Fruit fly (Drosophila melanogaster) whole organism, prepupa: ENCODE data around the gene mesh.

Experiments
- Blimp-1 ChIP-seq: fragments of 200-800 bp; sonication (Bioruptor generic); optimal IDR thresholded peaks from 3 replicates; lab custom pipeline; 2017; ENCODE audit warnings: missing biosample characterization, missing genetic modification characterization, mild to moderate bottlenecking, moderate library complexity, missing genetic modification reagents
- CG10631 ChIP-seq: fragments of 200-800 bp; sonication (Bioruptor generic); optimal IDR thresholded peaks from 2 replicates; lab custom pipeline; 2016; ENCODE audit warnings: missing biosample characterization, missing genetic modification characterization
- CG11294 ChIP-seq: fragments of 200-800 bp; sonication (Bioruptor generic); IDR thresholded peaks from 2 replicates; pipeline ENCODE4 v1.3.6; 2022; ENCODE audit warnings: missing biosample characterization, missing genetic modification characterization
- CG11762 ChIP-seq: fragments of 200-800 bp; sonication (Bioruptor generic); optimal IDR thresholded peaks from 3 replicates; lab custom pipeline; 2016; ENCODE audit warnings: missing biosample characterization, missing genetic modification characterization; ENCODE audit not compliant: insufficient read depth
- CG11902 ChIP-seq: fragments of 200-800 bp; sonication (Bioruptor generic); optimal IDR thresholded peaks from 3 replicates; lab custom pipeline; 2016; ENCODE audit warnings: missing biosample characterization, missing genetic modification characterization
- CG15336 ChIP-seq: fragments of 200-800 bp; sonication (Bioruptor generic); IDR thresholded peaks from 2 replicates; pipeline ENCODE4 v1.3.6; 2022; ENCODE audit warnings: missing biosample characterization, missing genetic modification characterization
- CG1621 ChIP-seq: fragments of 200-800 bp; sonication (Bioruptor generic); optimal IDR thresholded peaks from 3 replicates; lab custom pipeline; 2018; ENCODE audit warnings: missing biosample characterization, mild to moderate bottlenecking, missing genetic modification characterization
- CG16779 ChIP-seq: fragments of 200-800 bp; sonication (Bioruptor generic); optimal IDR thresholded peaks from 3 replicates; lab custom pipeline; 2017; ENCODE audit warnings: missing biosample characterization, mild to moderate bottlenecking, missing genetic modification characterization
- CG3032 ChIP-seq: fragments of 200-800 bp; optimal IDR thresholded peaks from 2 replicates; lab custom pipeline; 2019; ENCODE audit warnings: missing biosample characterization, mild to moderate bottlenecking, missing genetic modification characterization, moderate library complexity
- CG32006 ChIP-seq: fragments of 200-800 bp; sonication (Bioruptor generic); optimal IDR thresholded peaks from 3 replicates; lab custom pipeline; 2017; ENCODE audit warnings: missing biosample characterization, mild to moderate bottlenecking, missing genetic modification characterization
- CG3919 ChIP-seq: fragments of 200-800 bp; sonication (Bioruptor generic); optimal IDR thresholded peaks from 3 replicates; lab custom pipeline; 2016; ENCODE audit warnings: missing biosample characterization, missing genetic modification characterization
- CG6792 ChIP-seq: fragments of 200-800 bp; sonication (Bioruptor generic); optimal IDR thresholded peaks from 3 replicates; lab custom pipeline; 2016; ENCODE audit warnings: missing biosample characterization, missing genetic modification characterization
- CG6808 ChIP-seq: fragments of 200-800 bp; sonication (Bioruptor generic); optimal IDR thresholded peaks from 3 replicates; lab custom pipeline; 2017; ENCODE audit warnings: missing biosample characterization, missing genetic modification characterization, mild to moderate bottlenecking, moderate library complexity, missing genetic modification reagents
- CG6854 ChIP-seq: fragments of 200-800 bp; sonication (Bioruptor generic); optimal IDR thresholded peaks from 2 replicates; lab custom pipeline; 2017; ENCODE audit warnings: missing biosample characterization, mild to moderate bottlenecking, missing genetic modification characterization
- CG7368 ChIP-seq: fragments of 200-800 bp; sonication (Bioruptor generic); optimal IDR thresholded peaks from 3 replicates; lab custom pipeline; 2016; ENCODE audit warnings: missing biosample characterization, missing genetic modification characterization
- CG8319 ChIP-seq: fragments of 200-800 bp; sonication (Bioruptor generic); optimal IDR thresholded peaks from 3 replicates; lab custom pipeline; 2016; ENCODE audit warnings: missing biosample characterization, missing genetic modification characterization
- Eip75B ChIP-seq: fragments of 200-800 bp; sonication (Bioruptor generic); optimal IDR thresholded peaks from 3 replicates; lab custom pipeline; 2016; ENCODE audit warnings: missing biosample characterization, missing genetic modification characterization
- Eip93F ChIP-seq: fragments of 200-800 bp; sonication (Bioruptor generic); optimal IDR thresholded peaks from 2 replicates; lab custom pipeline; 2016; ENCODE audit warnings: missing biosample characterization, mild to moderate bottlenecking, missing genetic modification characterization
- Hr38 ChIP-seq: sonication (Bioruptor generic); optimal IDR thresholded peaks from 2 replicates; lab custom pipeline; 2016; ENCODE audit warnings: missing biosample characterization, missing genetic modification characterization
- Hr39 ChIP-seq: fragments of 200-800 bp; sonication (Bioruptor generic); optimal IDR thresholded peaks from 2 replicates; lab custom pipeline; 2016; ENCODE audit warnings: missing biosample characterization, missing genetic modification characterization
- Hr4 ChIP-seq: fragments of 200-800 bp; sonication (Bioruptor generic); optimal IDR thresholded peaks from 3 replicates; lab custom pipeline; 2016; ENCODE audit warnings: missing biosample characterization, missing genetic modification characterization
- Lpt ChIP-seq: fragments of 200-800 bp; sonication (Bioruptor generic); optimal IDR thresholded peaks from 3 replicates; lab custom pipeline; 2016; ENCODE audit warnings: missing biosample characterization, missing genetic modification characterization
- OdsH ChIP-seq: fragments of 200-800 bp; sonication (Bioruptor generic); optimal IDR thresholded peaks from 3 replicates; lab custom pipeline; 2016; ENCODE audit warnings: missing biosample characterization, missing genetic modification characterization
- Smox ChIP-seq: fragments of 200-800 bp; sonication (Bioruptor generic); optimal IDR thresholded peaks from 3 replicates; lab custom pipeline; 2016; ENCODE audit warnings: missing biosample characterization, missing genetic modification characterization
- Sox102F ChIP-seq: fragments of 200-800 bp; sonication (Bioruptor generic); optimal IDR thresholded peaks from 2 replicates; lab custom pipeline; 2016; ENCODE audit warnings: missing biosample characterization, mild to moderate bottlenecking, missing genetic modification characterization
- Sox14 ChIP-seq: fragments of 200-800 bp; sonication (Bioruptor generic); optimal IDR thresholded peaks from 3 replicates; lab custom pipeline; 2016; ENCODE audit warnings: missing biosample characterization, missing genetic modification characterization
- Sox15 ChIP-seq: fragments of 200-800 bp; sonication (Bioruptor generic); optimal IDR thresholded peaks from 3 replicates; lab custom pipeline; 2016; ENCODE audit warnings: missing biosample characterization, missing genetic modification characterization
- cyc ChIP-seq: fragments of 200-800 bp; sonication (Bioruptor generic); optimal IDR thresholded peaks from 3 replicates; lab custom pipeline; 2016; ENCODE audit warnings: missing biosample characterization, missing genetic modification characterization
- dac ChIP-seq: fragments of 200-800 bp; sonication (Bioruptor generic); optimal IDR thresholded peaks from 2 replicates; lab custom pipeline; 2017; ENCODE audit warnings: missing biosample characterization, mild to moderate bottlenecking, missing genetic modification characterization
- dsx ChIP-seq: fragments of 200-800 bp; optimal IDR thresholded peaks from 3 replicates; lab custom pipeline; 2019; ENCODE audit warnings: missing biosample characterization, mild to moderate bottlenecking, missing genetic modification characterization, moderate library complexity; ENCODE audit not compliant: poor library complexity, severe bottlenecking
- eg ChIP-seq: fragments of 200-800 bp; sonication (Bioruptor generic); IDR thresholded peaks from 3 replicates; pipeline ENCODE4 v1.3.6; 2022; ENCODE audit warnings: missing biosample characterization, missing genetic modification characterization
- fd59A ChIP-seq: fragments of 200-800 bp; sonication (Bioruptor generic); optimal IDR thresholded peaks from 2 replicates; lab custom pipeline; 2017; ENCODE audit warnings: missing biosample characterization, mild to moderate bottlenecking, missing genetic modification characterization, missing genetic modification reagents
- fkh ChIP-seq: fragments of 200-800 bp; sonication (Bioruptor generic); optimal IDR thresholded peaks from 3 replicates; lab custom pipeline; 2017; ENCODE audit warnings: missing biosample characterization, mild to moderate bottlenecking, missing genetic modification characterization, moderate library complexity
- lz ChIP-seq: fragments of 200-800 bp; sonication (Bioruptor generic); optimal IDR thresholded peaks from 3 replicates; lab custom pipeline; 2016; ENCODE audit warnings: missing biosample characterization, missing genetic modification characterization
- net ChIP-seq: fragments of 200-800 bp; sonication (Bioruptor generic); optimal IDR thresholded peaks from 3 replicates; lab custom pipeline; 2016; ENCODE audit warnings: missing biosample characterization, missing genetic modification characterization
- salr ChIP-seq, 2 experiments: fragments of 200-800 bp; sonication (Bioruptor generic); optimal IDR thresholded peaks; 3 replicates each; lab custom pipeline; 2016 to 2018; ENCODE audit warnings: missing biosample characterization in 2 of 2, missing genetic modification characterization in 2 of 2, mild to moderate bottlenecking in 1 of 2
- spab ChIP-seq: fragments of 200-800 bp; sonication (Bioruptor generic); optimal IDR thresholded peaks from 2 replicates; lab custom pipeline; 2017; ENCODE audit warnings: missing biosample characterization, mild to moderate bottlenecking, missing genetic modification characterization, missing genetic modification reagents
- ss ChIP-seq, 2 experiments: fragments of 200-800 bp; sonication (Bioruptor generic); optimal IDR thresholded peaks; 2 replicates in 1 of 2; 3 replicates in 1 of 2; lab custom pipeline; 2017 to 2018; ENCODE audit warnings: mild to moderate bottlenecking in 2 of 2, missing biosample characterization in 2 of 2, missing genetic modification characterization in 2 of 2, moderate library complexity in 1 of 2
- svp ChIP-seq: fragments of 200-800 bp; sonication (Bioruptor generic); peaks from one replicate; lab custom pipeline; 2016; ENCODE audit warnings: missing biosample characterization, missing genetic modification characterization
- topi ChIP-seq: fragments of 200-800 bp; sonication (Bioruptor generic); optimal IDR thresholded peaks from 3 replicates; lab custom pipeline; 2016; ENCODE audit warnings: missing biosample characterization, missing genetic modification characterization
- vri ChIP-seq: fragments of 200-800 bp; sonication (Bioruptor generic); optimal IDR thresholded peaks from 3 replicates; lab custom pipeline; 2016; ENCODE audit warnings: missing biosample characterization, mild to moderate bottlenecking, missing genetic modification characterization

mesh gene

dm6 chr3R:31215830-31216229, 20.3 kb upstream of the mesh start, which contains the start of gene CG15561:
TSS of gene CG15561 (minus strand) at chr3R:31215942.
- TF ChIP-seq CG6854 (GFP tag; lab: Kevin White, UChicago) (peak; percentile 39), Blimp-1 (no peak), CG6808 (GFP tag; lab: Kevin White, UChicago) (no peak), vri (GFP tag; lab: Kevin White, UChicago) (no peak), CG10631 (no peak), Eip75B (GFP tag; lab: Kevin White, UChicago) (no peak), lz (GFP tag; lab: Kevin White, UChicago) (peak; percentile 45)

- no peak for TF ChIP-seq CG11902
- no peak for TF ChIP-seq svp (GFP tag; lab: Kevin White, UChicago)
- TF ChIP-seq Eip93F (GFP tag; lab: Kevin White, UChicago), result no peak
- TF ChIP-seq CG10631, result no peak
- TF ChIP-seq CG6792 (GFP tag; lab: Kevin White, UChicago), result no peak
- TF ChIP-seq CG11294 (GFP tag; lab: Robert Waterston, UW), result no peak
- TF ChIP-seq CG3919, result no peak
- no peak for TF ChIP-seq OdsH
- TF ChIP-seq salr (GFP tag; optimal IDR thresholded peaks at IDR 0.05; lab: Kevin White, UChicago), result no peak
- TF ChIP-seq CG7368 (GFP tag; lab: Kevin White, UChicago), result no peak
- no peak for TF ChIP-seq CG32006 (GFP tag; lab: Kevin White, UChicago)
- TF ChIP-seq fkh (GFP tag; lab: Kevin White, UChicago), result no peak
- TF ChIP-seq lz (GFP tag; lab: Kevin White, UChicago), result no peak
- TF ChIP-seq CG15336 (GFP tag; lab: Robert Waterston, UW), result no peak
- no peak for TF ChIP-seq Sox15 (GFP tag; lab: Kevin White, UChicago)
- TF ChIP-seq Blimp-1, result no peak
- no peak for TF ChIP-seq fd59A
- TF ChIP-seq dac (GFP tag; lab: Kevin White, UChicago), result no peak
Measured at dm6 chr3R:31213227-31213626, 17.7 kb upstream of the mesh start, which contains the start of the genes Zwilch and CG1542. TSS of gene Zwilch (minus strand) at chr3R:31213376. TSS of gene CG1542 (plus strand) at chr3R:31213458.

- TF ChIP-seq fkh (GFP tag; lab: Kevin White, UChicago) (no peak), CG11294 (GFP tag; lab: Robert Waterston, UW) (no peak), spab (GFP tag; lab: Kevin White, UChicago) (no peak), ss (GFP tag; optimal IDR thresholded peaks at IDR 0.05; lab: Kevin White, UChicago) (no peak), fd59A (no peak), vri (GFP tag; lab: Kevin White, UChicago) (no peak), Sox14 (no peak), CG32006 (GFP tag; lab: Kevin White, UChicago) (no peak), CG1621 (tag; lab: Kevin White, UChicago) (no peak), net (GFP tag; lab: Kevin White, UChicago) (no peak), Blimp-1 (no peak), CG6792 (GFP tag; lab: Kevin White, UChicago) (no peak), CG3032 (tag; lab: Kevin White, UChicago) (no peak), Smox (GFP tag; lab: Kevin White, UChicago) (no peak), CG8319 (GFP tag; lab: Kevin White, UChicago) (no peak), topi (GFP tag; lab: Kevin White, UChicago) (no peak), cyc (GFP tag; lab: Kevin White, UChicago) (no peak)
Measured at dm6 chr3R:31210630-31211029, 15.1 kb upstream of the mesh start, which contains the start of gene chp. TSS of gene chp (minus strand) at chr3R:31210730.

- TF ChIP-seq Sox15 (GFP tag; lab: Kevin White, UChicago), result no peak
- TF ChIP-seq Eip93F (GFP tag; lab: Kevin White, UChicago), result no peak
- no peak for TF ChIP-seq ss (GFP tag; optimal IDR thresholded peaks at IDR 0.05; lab: Kevin White, UChicago)
- no peak for TF ChIP-seq Hr38 (GFP tag; lab: Kevin White, UChicago)
- TF ChIP-seq CG6854 (GFP tag; lab: Kevin White, UChicago), result no peak
- peak; percentile 8 for TF ChIP-seq Hr4 (GFP tag; lab: Kevin White, UChicago)
- no peak for TF ChIP-seq CG3919
- TF ChIP-seq Sox14, result peak; percentile 3
- TF ChIP-seq CG32006 (GFP tag; lab: Kevin White, UChicago), result no peak
- no peak for TF ChIP-seq spab (GFP tag; lab: Kevin White, UChicago)
- TF ChIP-seq Hr39, result peak; percentile 47
- no peak for TF ChIP-seq Blimp-1
- no peak for TF ChIP-seq eg (GFP tag; lab: Robert Waterston, UW)
- TF ChIP-seq topi (GFP tag; lab: Kevin White, UChicago), result peak; percentile 7
- no peak for TF ChIP-seq CG16779 (tag; lab: Kevin White, UChicago)
- TF ChIP-seq Sox102F (GFP tag; lab: Kevin White, UChicago), result peak; percentile 20
- no peak for TF ChIP-seq Lpt (GFP tag; lab: Kevin White, UChicago)
- TF ChIP-seq salr (GFP tag; optimal IDR thresholded peaks at IDR 0.05; lab: Kevin White, UChicago), result no peak
- TF ChIP-seq CG11762 (GFP tag; lab: Kevin White, UChicago), result no peak
- no peak for TF ChIP-seq dsx (GFP tag; lab: Kevin White, UChicago)
Measured at dm6 chr3R:31197142-31197994, 1.8 kb upstream of the mesh start.
